Worm (Caenorhabditis elegans): ENCODE measurements around the gene B0280.7.

DNA sequence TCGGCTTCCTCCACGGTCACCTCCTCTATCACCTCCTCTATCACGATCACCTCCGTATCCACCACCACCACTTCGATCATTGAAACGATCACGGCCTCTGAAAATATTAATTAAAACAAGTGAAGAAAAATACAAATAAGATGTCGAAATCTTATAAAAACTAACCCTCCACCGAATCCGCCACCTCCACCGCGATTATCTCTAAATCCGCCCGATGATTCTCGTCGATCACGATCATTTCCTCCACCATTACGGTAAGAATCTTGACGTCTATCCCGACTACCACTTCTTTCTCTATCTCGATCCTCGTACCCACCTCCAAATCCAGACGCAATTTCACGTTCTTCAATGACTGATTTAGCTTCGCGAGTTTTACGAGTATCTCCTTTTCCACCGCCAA is 47.6 kb upstream of the B0280.7 start:
- TF ChIP-seq nhr-237 (tag; optimal IDR thresholded peaks at IDR 0.05) = no peak
- no peak for TF ChIP-seq ztf-4 (tag; optimal IDR thresholded peaks at IDR 0.05)
- TF ChIP-seq skn-1 (tag; optimal IDR thresholded peaks at IDR 0.05) = no peak
- no peak for TF ChIP-seq ama-1 (optimal IDR thresholded peaks at IDR 0.05)
- TF ChIP-seq efl-1 (optimal IDR thresholded peaks at IDR 0.05) = no peak
- no peak for TF ChIP-seq efl-1 (GFP tag; optimal IDR thresholded peaks at IDR 0.05 in 1 of 2)
- no peak for TF ChIP-seq sptf-1 (tag; optimal IDR thresholded peaks at IDR 0.05)
- no peak for TF ChIP-seq unc-98 (GFP tag; IDR thresholded peaks at IDR 0.05)
- no peak for TF ChIP-seq unc-30 (tag; optimal IDR thresholded peaks at IDR 0.05)
